Worm (Caenorhabditis elegans): ENCODE data around the gene C17F4.12.

The C17F4.12 gene

DNA sequence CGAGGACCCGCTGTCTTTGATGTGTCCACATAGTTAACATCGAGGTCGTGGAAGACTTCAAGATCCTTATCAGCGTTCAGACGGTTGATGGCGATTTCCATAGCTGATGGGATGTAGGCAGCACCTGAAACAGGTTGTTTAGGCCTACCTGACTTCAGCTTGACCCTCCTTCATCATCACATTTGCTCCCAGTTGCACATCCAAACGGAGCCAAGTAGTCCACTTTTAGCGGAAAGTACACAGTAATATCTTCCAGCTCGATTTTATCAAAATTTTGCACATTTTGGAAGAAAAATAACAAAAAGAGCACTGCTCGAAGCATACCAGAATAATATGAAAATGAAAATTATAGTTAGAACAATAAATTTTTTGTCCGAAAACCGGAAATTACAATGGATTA is 47.0 kb downstream of the C17F4.12 start, which contains the start of gene gcy-15:
TSS of gene gcy-15 (minus strand) at position 101 of the 400 bp plus-strand sequence.
- TF ChIP-seq gei-17 (GFP tag; optimal IDR thresholded peaks at IDR 0.05) (no peak), die-1 (tag; optimal IDR thresholded peaks at IDR 0.05) (no peak), ceh-58 (GFP tag; IDR thresholded peaks at IDR 0.05) (no peak), Y79H2A.3 (GFP tag; conservative IDR thresholded peaks at IDR 0.05) (no peak), let-607 (tag; optimal IDR thresholded peaks at IDR 0.05) (no peak), madf-6 (GFP tag; IDR thresholded peaks at IDR 0.05) (no peak), lin-26 (GFP tag; IDR thresholded peaks at IDR 0.05) (no peak), lin-40 (tag; optimal IDR thresholded peaks at IDR 0.05) (no peak), atf-7 (tag; optimal IDR thresholded peaks at IDR 0.05) (no peak), ama-1 (optimal IDR thresholded peaks at IDR 0.05) (no peak), ama-1 (GFP tag; optimal IDR thresholded peaks at IDR 0.05) (no peak), lsy-27 (tag; optimal IDR thresholded peaks at IDR 0.05; ENCODE audit: borderline replicate concordance, insufficient read depth) (no peak), F37B4.10 (GFP tag; IDR thresholded peaks at IDR 0.05) (no peak), athp-1 (tag; optimal IDR thresholded peaks at IDR 0.05) (no peak), pha-4 (tag; optimal IDR thresholded peaks at IDR 0.05) (no peak), rcor-1 (GFP tag; IDR thresholded peaks at IDR 0.05) (no peak), tbx-9 (tag; optimal IDR thresholded peaks at IDR 0.05; ENCODE audit: borderline replicate concordance) (no peak), nfya-2 (GFP tag; IDR thresholded peaks at IDR 0.05) (no peak)

DNA sequence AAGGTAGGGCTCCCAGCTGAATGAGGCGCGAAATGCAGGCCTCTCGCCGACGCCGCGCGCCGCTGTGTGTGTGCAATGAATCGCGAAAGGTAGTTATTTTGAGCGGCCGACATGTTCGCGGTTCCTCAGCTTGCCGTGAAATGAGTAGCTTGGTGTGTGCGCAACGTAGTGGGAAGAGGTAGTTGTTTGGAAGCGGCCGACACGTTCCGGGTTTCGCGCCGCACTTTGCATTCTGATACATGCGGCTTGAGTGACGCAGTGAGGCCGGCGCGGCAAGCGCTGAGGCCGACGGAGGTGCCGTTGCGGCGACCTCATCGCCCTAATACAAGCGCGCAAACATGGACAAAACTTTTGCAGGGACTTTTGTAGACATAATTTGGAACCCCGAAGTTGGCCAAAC is 48.2 kb downstream of the C17F4.12 start:
- TF ChIP-seq zfh-2 (GFP tag; conservative IDR thresholded peaks at IDR 0.05), result peak; percentile 69; the same call in 1 of the 2 replicates
- TF ChIP-seq snpc-4 (GFP tag; optimal IDR thresholded peaks at IDR 0.05), result no peak
- peak in 1 of 4 experiments; percentile 68 for TF ChIP-seq snpc-4 (tag; optimal IDR thresholded peaks at IDR 0.05)
- no peak for TF ChIP-seq nhr-120 (GFP tag; IDR thresholded peaks at IDR 0.05)
